Fruit fly (Drosophila melanogaster): ENCODE measurements around the gene psd.

- TF ChIP-seq CG8478 (optimal IDR thresholded peaks at IDR 0.05), result no peak
- no peak for TF ChIP-seq CTCF (optimal IDR thresholded peaks at IDR 0.05)
These were observed 6.1 kb downstream of the psd start, which contains the start of gene Vm26Ac for dm6 chr2L:5958581-5959177.

Data from S2 (cell line).